Worm (Caenorhabditis elegans) whole organism, L4 larva: ENCODE data around the gene rpl-15.

ENCODE experiments used
- ceh-82 ChIP-seq: sonication (generic microtip); optimal IDR thresholded peaks from 2 replicates; lab custom pipeline; 2017; ENCODE audit warnings: missing biosample characterization, missing genetic modification characterization
- fos-1 ChIP-seq: fragments of 150-350 bp; optimal IDR thresholded peaks from 2 replicates; lab custom pipeline; 2014; ENCODE audit warnings: missing biosample characterization, missing genetic modification characterization
- lin-38 ChIP-seq: fragments of 200-800 bp; sonication (Bioruptor generic); IDR thresholded peaks from 2 replicates; pipeline ENCODE4 v1.3.6; 2022; ENCODE audit warnings: missing genetic modification reagents, missing genetic modification characterization, missing compliant biosample characterization
- lin-39 ChIP-seq: fragments of 150-350 bp; optimal IDR thresholded peaks from 2 replicates; lab custom pipeline; 2014; ENCODE audit warnings: missing biosample characterization, missing genetic modification reagents, missing genetic modification characterization
- madf-9 ChIP-seq: fragments of 200-800 bp; sonication (Bioruptor generic); conservative IDR thresholded peaks from 2 replicates; pipeline ENCODE4 v1.3.6; 2022; ENCODE audit warnings: missing genetic modification reagents, missing genetic modification characterization, missing compliant biosample characterization
- nhr-25 ChIP-seq: sonication (generic microtip); optimal IDR thresholded peaks from 2 replicates; lab custom pipeline; 2017; ENCODE audit warnings: missing genetic modification characterization, mild to moderate bottlenecking, missing compliant biosample characterization, antibody characterized with exemption, moderate library complexity, borderline replicate concordance; ENCODE audit not compliant: insufficient read depth
- pha-4 ChIP-seq, 2 experiments: fragments of 150-350 bp in 1 of 2; fragments of 200-800 bp in 1 of 2; sonication (Bioruptor generic) in 1 of 2; IDR thresholded peaks in 1 of 2; optimal IDR thresholded peaks in 1 of 2; 2 replicates each; pipeline versions ENCODE4 v1.3.6 to Lab custom; 2014 to 2022; ENCODE audit warnings: missing genetic modification characterization in 2 of 2, missing genetic modification reagents in 2 of 2, missing biosample characterization in 1 of 2, missing compliant biosample characterization in 1 of 2
- pqm-1 ChIP-seq: sonication (generic microtip); optimal IDR thresholded peaks from 2 replicates; lab custom pipeline; 2017; ENCODE audit warnings: missing biosample characterization, missing genetic modification characterization
- unc-130 ChIP-seq: sonication (generic microtip); optimal IDR thresholded peaks from 2 replicates; lab custom pipeline; 2016; ENCODE audit warnings: missing genetic modification reagents, missing genetic modification characterization, missing compliant biosample characterization
- unc-39 ChIP-seq: sonication (generic microtip); optimal IDR thresholded peaks from 2 replicates; lab custom pipeline; 2017; ENCODE audit warnings: missing biosample characterization, missing genetic modification characterization

DNA sequence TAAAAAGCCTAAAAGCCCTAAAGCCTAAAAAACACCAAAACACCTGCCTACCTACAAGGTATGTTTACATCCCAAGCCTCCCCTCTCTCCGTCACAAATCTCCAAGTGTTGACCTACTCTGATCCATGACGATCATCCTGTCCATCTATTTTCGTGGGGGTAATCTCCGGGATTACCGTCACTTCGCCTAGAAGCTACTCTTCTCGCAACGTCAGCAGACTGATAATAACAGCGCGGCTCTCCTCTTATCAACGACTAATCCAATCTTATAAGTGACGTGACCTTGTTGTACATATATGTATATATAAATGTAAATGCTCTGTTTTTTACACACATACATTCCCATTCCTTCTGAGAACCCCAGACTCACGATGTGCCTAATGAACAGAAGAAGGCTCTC, 6.0 kb downstream of the rpl-15 start:
- TF ChIP-seq pqm-1 (tag; lab: Kevin White, UChicago) (no peak), ceh-82 (no peak), lin-39 (tag; lab: Kevin White, UChicago) (no peak), lin-38 (no peak), madf-9 (GFP tag; lab: Robert Waterston, UW) (no peak), pha-4 (GFP tag; IDR thresholded peaks at IDR 0.05; lab: Robert Waterston, UW) (no peak), pha-4 (tag; optimal IDR thresholded peaks at IDR 0.05; lab: Kevin White, UChicago) (no peak), nhr-25 (no peak), unc-130 (GFP tag; lab: Kevin White, UChicago) (no peak), unc-39 (tag; lab: Kevin White, UChicago) (no peak), fos-1 (tag; lab: Kevin White, UChicago) (no peak)
